Fruit fly (Drosophila melanogaster) S2 (cell line): ENCODE data around the gene CG17549.

ENCODE experiments used
- CG8478 ChIP-seq: fragments of >200 bp; optimal IDR thresholded peaks from 2 replicates; lab custom pipeline; 2018
- CTCF ChIP-seq, 2 experiments: fragments of >200 bp; optimal IDR thresholded peaks; 2 replicates each; lab custom pipeline; 2018

DNA sequence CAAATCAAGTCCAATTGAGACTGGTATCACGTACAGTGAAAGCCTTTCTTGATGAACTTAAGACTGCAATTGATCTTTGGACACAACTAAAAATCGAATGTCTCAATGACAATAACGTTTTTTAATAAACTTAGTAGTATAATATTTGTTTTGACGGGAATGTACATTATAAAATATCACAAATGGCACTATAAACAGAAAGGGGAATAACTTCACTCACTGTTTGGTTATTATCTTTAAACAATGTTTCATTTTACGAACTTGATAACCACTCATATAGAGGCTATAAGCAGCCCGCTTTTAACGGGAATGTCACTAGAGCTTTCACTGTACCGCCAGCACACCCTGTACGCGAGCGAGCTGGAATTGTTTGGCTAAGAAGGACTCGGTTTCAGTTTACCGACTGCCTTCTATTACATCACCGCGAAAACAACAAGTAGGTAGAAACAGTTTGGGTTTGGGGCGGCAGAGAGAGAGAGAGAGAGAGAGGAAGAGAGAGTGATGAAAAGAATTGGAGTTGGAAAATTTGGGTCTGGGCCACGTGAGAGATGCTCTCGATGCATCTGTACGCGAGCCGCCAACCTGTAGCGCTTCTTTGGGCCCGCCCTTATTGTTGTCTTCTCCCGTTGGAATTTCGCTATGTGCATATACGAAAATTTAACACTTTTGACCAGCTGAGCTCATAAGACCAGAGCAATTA lies 7.9 kb upstream of the CG17549 start:
- TF ChIP-seq CTCF (optimal IDR thresholded peaks at IDR 0.05; lab: Kevin White, UChicago) = no peak
- TF ChIP-seq CG8478 (lab: Kevin White, UChicago) = no peak
